Worm (Caenorhabditis elegans): ENCODE measurements around the gene nstp-7.

DNA sequence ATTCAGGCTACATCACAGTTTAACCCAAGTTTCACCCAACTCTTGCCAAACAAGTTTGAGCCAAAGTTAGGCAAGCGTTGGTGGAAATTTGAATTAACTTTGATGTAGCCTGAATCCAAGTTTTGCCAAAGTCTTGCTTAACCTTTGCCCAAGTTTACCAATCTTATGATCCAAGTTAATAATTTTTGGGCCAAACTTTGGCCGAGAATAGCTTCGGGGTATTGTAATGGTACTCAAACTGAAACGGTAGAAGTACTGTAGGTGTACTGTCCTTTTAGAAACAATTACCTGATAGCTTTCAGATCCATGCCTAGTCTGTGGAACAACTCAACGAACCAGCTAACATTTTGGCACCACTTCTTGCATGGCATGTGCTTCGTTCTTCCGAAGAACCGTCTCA lies 18.5 kb downstream of the nstp-7 start, which contains the start of gene nhr-251:
- no peak for TF ChIP-seq ceh-24 (tag; optimal IDR thresholded peaks at IDR 0.05)
- TF ChIP-seq ama-1 (optimal IDR thresholded peaks at IDR 0.05) = no peak
- no peak for TF ChIP-seq nhr-232 (tag; optimal IDR thresholded peaks at IDR 0.05)
- TF ChIP-seq fkh-10 (GFP tag; optimal IDR thresholded peaks at IDR 0.05) = no peak
- TF ChIP-seq npax-4 (tag; optimal IDR thresholded peaks at IDR 0.05) = no peak
- no peak for TF ChIP-seq C38D4.7 (GFP tag; optimal IDR thresholded peaks at IDR 0.05)
- TF ChIP-seq ahr-1 (tag; optimal IDR thresholded peaks at IDR 0.05) = no peak
- TF ChIP-seq lin-11 (tag; optimal IDR thresholded peaks at IDR 0.05) = no peak
- TF ChIP-seq Y22D7AL.16 (tag; optimal IDR thresholded peaks at IDR 0.05) = no peak
- no peak for TF ChIP-seq eyg-1 (tag; optimal IDR thresholded peaks at IDR 0.05)
- TF ChIP-seq ceh-9 (tag; optimal IDR thresholded peaks at IDR 0.05) = no peak
- TF ChIP-seq sdc-2 (tag; optimal IDR thresholded peaks at IDR 0.05) = no peak
- no peak for TF ChIP-seq pha-4 (tag; optimal IDR thresholded peaks at IDR 0.05)
- TF ChIP-seq hlh-30 (tag; optimal IDR thresholded peaks at IDR 0.05; ENCODE audit: insufficient read depth) = no peak
